Fruit fly (Drosophila melanogaster) whole organism, embryonic: ENCODE measurements around the gene CG44139.
A peak's percentile ranks its signal among the peaks of the same experiment; 100 is the strongest.

ENCODE experiments used
- BEAF-32 ChIP-seq: fragments of 200-800 bp; sonication (Bioruptor generic); optimal IDR thresholded peaks from 3 replicates; lab custom pipeline; 2017; ENCODE audit warnings: missing biosample characterization, missing genetic modification characterization, mild to moderate bottlenecking, moderate library complexity, missing genetic modification reagents
- CG10209 ChIP-seq: fragments of 200-800 bp; sonication (Bioruptor generic); optimal IDR thresholded peaks from 3 replicates; lab custom pipeline; 2017; ENCODE audit warnings: missing biosample characterization, mild to moderate bottlenecking, missing genetic modification characterization, missing genetic modification reagents
- CG12769 ChIP-seq: fragments of 200-800 bp; sonication (Bioruptor generic); optimal IDR thresholded peaks from 2 replicates; lab custom pipeline; 2019; ENCODE audit warnings: missing biosample characterization, mild to moderate bottlenecking, missing genetic modification characterization, moderate library complexity
- CG13287 ChIP-seq: fragments of 200-800 bp; sonication (Bioruptor generic); IDR thresholded peaks from 2 replicates; pipeline ENCODE4 v1.3.6; 2022; ENCODE audit warnings: missing biosample characterization, missing genetic modification characterization; ENCODE audit not compliant: partially characterized antibody
- CG15514 ChIP-seq: fragments of 200-800 bp; sonication (Bioruptor generic); optimal IDR thresholded peaks from 3 replicates; lab custom pipeline; 2017; ENCODE audit warnings: missing biosample characterization, missing genetic modification characterization, mild to moderate bottlenecking, moderate library complexity, missing genetic modification reagents
- CG34224 ChIP-seq: fragments of 200-800 bp; sonication (Bioruptor generic); IDR thresholded peaks from 3 replicates; pipeline ENCODE4 v1.3.6; 2022; ENCODE audit warnings: missing biosample characterization, missing genetic modification characterization; ENCODE audit not compliant: partially characterized antibody
- CG34376 ChIP-seq: fragments of 200-800 bp; sonication (Bioruptor generic); optimal IDR thresholded peaks from 2 replicates; lab custom pipeline; 2018; ENCODE audit warnings: missing biosample characterization, mild to moderate bottlenecking, missing genetic modification characterization
- CG3995 ChIP-seq: fragments of 200-800 bp; sonication (Bioruptor generic); optimal IDR thresholded peaks from 3 replicates; lab custom pipeline; 2016; ENCODE audit warnings: missing biosample characterization, missing genetic modification characterization
- CG4282 ChIP-seq: fragments of 200-800 bp; sonication (Bioruptor generic); optimal IDR thresholded peaks from 2 replicates; lab custom pipeline; 2016; ENCODE audit warnings: missing biosample characterization, missing genetic modification characterization
- CG6813 ChIP-seq: fragments of 200-800 bp; sonication (Bioruptor generic); optimal IDR thresholded peaks from 2 replicates; lab custom pipeline; 2017; ENCODE audit warnings: missing biosample characterization, missing genetic modification characterization, mild to moderate bottlenecking, moderate library complexity, missing genetic modification reagents
- CG6854 ChIP-seq: fragments of 200-800 bp; sonication (Bioruptor generic); optimal IDR thresholded peaks from 3 replicates; lab custom pipeline; 2017; ENCODE audit warnings: missing biosample characterization, mild to moderate bottlenecking, missing genetic modification characterization
- CG7745 ChIP-seq: fragments of 200-800 bp; sonication (Bioruptor generic); optimal IDR thresholded peaks from 2 replicates; lab custom pipeline; 2018; ENCODE audit warnings: missing biosample characterization, mild to moderate bottlenecking, missing genetic modification characterization, moderate library complexity
- CG7786 ChIP-seq: fragments of 200-800 bp; sonication (Bioruptor generic); optimal IDR thresholded peaks from 2 replicates; lab custom pipeline; 2016; ENCODE audit warnings: missing biosample characterization, missing genetic modification characterization
- CG7987 ChIP-seq: fragments of 200-800 bp; sonication (Bioruptor generic); optimal IDR thresholded peaks from 2 replicates; lab custom pipeline; 2018; ENCODE audit warnings: missing biosample characterization, mild to moderate bottlenecking, missing genetic modification characterization, moderate library complexity
- CG8290 ChIP-seq, 3 experiments: fragments of 200-800 bp; sonication (Bioruptor generic); optimal IDR thresholded peaks; 2 replicates each; lab custom pipeline; 2016 to 2019; ENCODE audit warnings: missing biosample characterization in 3 of 3, missing genetic modification characterization in 3 of 3, mild to moderate bottlenecking in 2 of 3, moderate library complexity in 1 of 3
- CoRest ChIP-seq: fragments of 200-800 bp; sonication (Bioruptor generic); optimal IDR thresholded peaks from 3 replicates; lab custom pipeline; 2018; ENCODE audit warnings: missing biosample characterization, mild to moderate bottlenecking, missing genetic modification characterization, moderate library complexity
- Dll ChIP-seq: fragments of 200-800 bp; sonication (Bioruptor generic); IDR thresholded peaks from 4 replicates; pipeline ENCODE4 v1.3.6; 2022; ENCODE audit warnings: missing biosample characterization, missing genetic modification characterization; ENCODE audit not compliant: partially characterized antibody
- Doc3 ChIP-seq: fragments of 200-800 bp; sonication (Bioruptor generic); IDR thresholded peaks from 3 replicates; pipeline ENCODE4 v1.3.6; 2022; ENCODE audit warnings: missing biosample characterization, missing genetic modification characterization; ENCODE audit not compliant: partially characterized antibody
- Eip74EF ChIP-seq, 2 experiments: fragments of 200-800 bp in 1 of 2; fragments of >200 bp in 1 of 2; sonication (Bioruptor generic) in 1 of 2; optimal IDR thresholded peaks; 2 replicates each; lab custom pipeline; 2017 to 2019; ENCODE audit warnings: missing biosample characterization in 2 of 2, missing genetic modification characterization in 2 of 2, mild to moderate bottlenecking in 1 of 2, moderate library complexity in 1 of 2
- Jarid2 ChIP-seq: fragments of 200-800 bp; sonication (Bioruptor generic); optimal IDR thresholded peaks from 3 replicates; lab custom pipeline; 2017; ENCODE audit warnings: mild to moderate bottlenecking, missing biosample characterization, missing genetic modification reagents, missing genetic modification characterization
- Kr ChIP-seq: fragments of 200-800 bp; sonication (Bioruptor generic); optimal IDR thresholded peaks from 2 replicates; lab custom pipeline; 2017; ENCODE audit warnings: missing biosample characterization, mild to moderate bottlenecking, missing genetic modification characterization
- Nf-YB ChIP-seq: fragments of 200-800 bp; sonication (Bioruptor generic); optimal IDR thresholded peaks from 3 replicates; lab custom pipeline; 2019; ENCODE audit warnings: missing biosample characterization, mild to moderate bottlenecking, missing genetic modification characterization, moderate library complexity
- abd-A ChIP-seq: fragments of 200-800 bp; sonication (Bioruptor generic); optimal IDR thresholded peaks from 3 replicates; lab custom pipeline; 2019; ENCODE audit warnings: missing biosample characterization, mild to moderate bottlenecking, missing genetic modification characterization, moderate library complexity
- cg ChIP-seq: fragments of 200-800 bp; sonication (Bioruptor generic); optimal IDR thresholded peaks from 3 replicates; lab custom pipeline; 2019; ENCODE audit warnings: missing biosample characterization, mild to moderate bottlenecking, missing genetic modification characterization, moderate library complexity
- chinmo ChIP-seq: fragments of 200-800 bp; sonication (Bioruptor generic); IDR thresholded peaks from 4 replicates; pipeline ENCODE4 v1.3.6; 2022; ENCODE audit warnings: missing biosample characterization, missing genetic modification characterization; ENCODE audit not compliant: partially characterized antibody
- ci ChIP-seq: fragments of 200-800 bp; sonication (Bioruptor generic); IDR thresholded peaks from 3 replicates; pipeline ENCODE4 v1.3.6; 2022; ENCODE audit warnings: missing biosample characterization, missing genetic modification characterization
- grn ChIP-seq: fragments of 200-800 bp; sonication (Bioruptor generic); optimal IDR thresholded peaks from 3 replicates; lab custom pipeline; 2017; ENCODE audit warnings: missing biosample characterization, missing genetic modification characterization
- her ChIP-seq: fragments of 200-800 bp; sonication (Bioruptor generic); optimal IDR thresholded peaks from 2 replicates; lab custom pipeline; 2016; ENCODE audit warnings: missing biosample characterization, missing genetic modification characterization
- lilli ChIP-seq: fragments of 200-800 bp; sonication (Bioruptor generic); optimal IDR thresholded peaks from 3 replicates; lab custom pipeline; 2016; ENCODE audit warnings: missing biosample characterization, missing genetic modification characterization
- nom ChIP-seq: fragments of 200-800 bp; sonication (Bioruptor generic); optimal IDR thresholded peaks from 2 replicates; lab custom pipeline; 2017; ENCODE audit warnings: missing biosample characterization, missing genetic modification characterization, mild to moderate bottlenecking, moderate library complexity, missing genetic modification reagents
- shn ChIP-seq: fragments of 200-800 bp; sonication (Bioruptor generic); optimal IDR thresholded peaks from 3 replicates; lab custom pipeline; 2016; ENCODE audit warnings: missing biosample characterization, missing genetic modification characterization
- sna ChIP-seq: fragments of 200-800 bp; sonication (Bioruptor generic); IDR thresholded peaks from 2 replicates; pipeline ENCODE4 v1.3.6; 2022; ENCODE audit warnings: missing biosample characterization, missing genetic modification characterization; ENCODE audit not compliant: partially characterized antibody
- sob ChIP-seq: fragments of 200-800 bp; sonication (Bioruptor generic); IDR thresholded peaks from 2 replicates; pipeline ENCODE4 v1.3.6; 2022; ENCODE audit warnings: missing biosample characterization, missing genetic modification characterization
- tap ChIP-seq: fragments of 200-800 bp; optimal IDR thresholded peaks from 3 replicates; lab custom pipeline; 2019; ENCODE audit warnings: missing biosample characterization, mild to moderate bottlenecking, missing genetic modification characterization, moderate library complexity
- wdn ChIP-seq: fragments of 200-800 bp; sonication (Bioruptor generic); IDR thresholded peaks from 2 replicates; pipeline ENCODE4 v1.3.6; 2022; ENCODE audit warnings: missing biosample characterization, missing genetic modification characterization
- yki ChIP-seq: fragments of >200 bp; optimal IDR thresholded peaks from 3 replicates; lab custom pipeline; 2018

Gene CG44139

DNA sequence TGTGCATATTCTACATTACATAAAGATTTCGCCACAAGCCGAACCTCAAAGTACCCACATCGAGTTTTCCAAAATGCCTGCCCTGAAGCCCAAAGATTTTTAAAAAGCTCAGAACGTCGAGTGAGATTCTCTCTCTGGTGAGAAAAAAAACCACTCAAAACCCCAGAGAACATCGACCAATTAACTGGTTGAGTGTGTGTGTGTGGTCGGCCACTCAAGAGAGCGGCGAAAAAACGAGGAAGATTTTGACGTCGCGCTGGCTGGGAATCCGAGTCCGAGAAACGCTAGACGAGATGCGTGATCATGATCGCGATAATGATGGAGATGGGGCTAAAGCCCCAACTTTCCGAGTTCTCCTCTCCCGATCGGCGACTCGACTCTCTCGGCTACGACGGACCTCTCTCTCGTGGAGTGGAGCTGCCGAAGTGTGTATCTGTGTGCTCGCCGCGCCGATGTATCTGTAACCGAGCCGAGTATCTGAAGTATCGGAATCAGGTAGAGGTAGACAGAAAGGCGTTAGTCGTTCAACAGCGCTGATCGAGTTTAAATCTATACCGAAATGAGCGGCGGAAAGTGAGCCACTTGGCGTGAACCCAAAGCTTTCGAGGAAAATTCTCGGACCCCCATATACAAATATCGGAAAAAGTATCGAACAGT, 26.3 kb downstream of the CG44139 start (continued):
- TF ChIP-seq CG13287 (GFP tag; lab: Robert Waterston, UW) (peak; percentile 37), Doc3 (GFP tag; lab: Robert Waterston, UW) (0 out of 3 replicates have a peak, but pooled peaks have one; percentile 24), CG6854 (GFP tag; lab: Kevin White, UChicago) (no peak), Jarid2 (GFP tag; lab: Kevin White, UChicago) (peak; percentile 92), CG15514 (peak; percentile 18), CG7987 (peak; percentile 3), sob (no peak), CG12769 (tag; lab: Kevin White, UChicago) (peak; percentile 9), CG3995 (GFP tag; lab: Kevin White, UChicago) (no peak), CoRest (no peak), ci (GFP tag; lab: Robert Waterston, UW) (peak; percentile 28; the same call in 1 of the 3 replicates), tap (tag; lab: Kevin White, UChicago) (no peak), yki (lab: Kevin White, UChicago) (peak; percentile 83), CG6813 (GFP tag; lab: Kevin White, UChicago) (peak; percentile 5), abd-A (tag; lab: Kevin White, UChicago) (peak; percentile 13), CG8290 (GFP tag; optimal IDR thresholded peaks at IDR 0.05; lab: Kevin White, UChicago) (no peak), CG8290 (tag; optimal IDR thresholded peaks at IDR 0.05; lab: Kevin White, UChicago) (peak in 1 of 2 experiments; percentile 36), Nf-YB (peak; percentile 77), BEAF-32 (peak; percentile 27), CG34376 (GFP tag; lab: Kevin White, UChicago) (peak; percentile 13), CG34224 (GFP tag; lab: Robert Waterston, UW) (peak; percentile 46; the same call in 2 of the 3 replicates), CG7786 (GFP tag; lab: Kevin White, UChicago) (no peak), her (GFP tag; lab: Kevin White, UChicago) (peak; percentile 2), cg (peak; percentile 91), Eip74EF (GFP tag; optimal IDR thresholded peaks at IDR 0.05; lab: Kevin White, UChicago) (peak in 1 of 2 experiments; percentile 22), lilli (no peak), sna (0 out of 2 replicates have a peak, but pooled peaks have one; percentile 38), chinmo (peak; percentile 86; the same call in 3 of the 4 replicates), shn (GFP tag; lab: Kevin White, UChicago) (peak; percentile 16), CG10209 (no peak), Dll (peak; percentile 56; the same call in 3 of the 4 replicates), CG4282 (GFP tag; lab: Kevin White, UChicago) (no peak), nom (GFP tag; lab: Kevin White, UChicago) (peak; percentile 15)

DNA sequence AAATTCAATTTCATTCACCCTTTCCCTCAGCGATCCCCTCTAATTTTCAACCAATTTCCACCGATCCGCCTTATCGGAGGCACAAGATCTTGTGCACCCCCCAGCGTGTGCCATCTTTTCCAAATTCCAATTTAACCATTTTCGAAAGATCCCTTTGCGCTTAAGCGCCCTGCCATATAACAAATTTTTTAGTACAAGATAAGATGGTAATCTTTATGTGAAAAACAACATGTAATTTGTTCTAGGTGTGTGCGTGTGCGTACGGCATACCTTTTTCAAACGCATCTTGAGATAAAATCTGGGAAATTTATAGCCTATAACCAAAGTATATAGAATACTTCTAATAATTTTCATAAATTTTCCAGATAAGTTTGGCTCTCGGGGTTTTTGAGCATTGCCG, 29.2 kb downstream of the CG44139 start:
- TF ChIP-seq wdn (GFP tag; lab: Robert Waterston, UW) (no peak), Kr (GFP tag; lab: Kevin White, UChicago) (peak; percentile 59), CG7745 (tag; lab: Kevin White, UChicago) (peak; percentile 64), grn (GFP tag; lab: Kevin White, UChicago) (peak; percentile 94)
